Fruit fly (Drosophila melanogaster) whole organism, embryonic: Measurements from ENCODE around the gene MED14.

Experiments
- B-H2 ChIP-seq: fragments of 200-800 bp; sonication (Bioruptor generic); optimal IDR thresholded peaks from 2 replicates; lab custom pipeline; 2018; ENCODE audit warnings: missing biosample characterization, mild to moderate bottlenecking, missing genetic modification characterization
- CG10543 ChIP-seq: fragments of 200-800 bp; sonication (Bioruptor generic); optimal IDR thresholded peaks from 3 replicates; lab custom pipeline; 2017; ENCODE audit warnings: missing biosample characterization, mild to moderate bottlenecking, missing genetic modification characterization, moderate library complexity
- CG10979 ChIP-seq: fragments of 200-800 bp; sonication (Bioruptor generic); optimal IDR thresholded peaks from 2 replicates; lab custom pipeline; 2018; ENCODE audit warnings: missing biosample characterization, mild to moderate bottlenecking, missing genetic modification characterization, moderate library complexity
- CG13123 ChIP-seq: fragments of 200-800 bp; sonication (Bioruptor generic); optimal IDR thresholded peaks from 2 replicates; lab custom pipeline; 2016; ENCODE audit warnings: missing biosample characterization, missing genetic modification characterization
- CG15696 ChIP-seq: fragments of 200-800 bp; sonication (Bioruptor generic); optimal IDR thresholded peaks from 2 replicates; lab custom pipeline; 2019; ENCODE audit warnings: missing biosample characterization, mild to moderate bottlenecking, missing genetic modification characterization, moderate library complexity
- CG2129 ChIP-seq: fragments of 200-800 bp; sonication (Bioruptor generic); IDR thresholded peaks from 2 replicates; pipeline ENCODE4 v1.3.6; 2022; ENCODE audit warnings: missing biosample characterization, missing genetic modification characterization; ENCODE audit not compliant: partially characterized antibody
- CG2678 ChIP-seq: fragments of 200-800 bp; sonication (Bioruptor generic); optimal IDR thresholded peaks from 3 replicates; lab custom pipeline; 2019; ENCODE audit warnings: missing biosample characterization, mild to moderate bottlenecking, missing genetic modification characterization, moderate library complexity
- CG30020 ChIP-seq: fragments of 200-800 bp; optimal IDR thresholded peaks from 2 replicates; lab custom pipeline; 2019; ENCODE audit warnings: missing biosample characterization, mild to moderate bottlenecking, missing genetic modification characterization, moderate library complexity
- CG32772 ChIP-seq: fragments of 200-800 bp; sonication (Bioruptor generic); IDR thresholded peaks from 2 replicates; pipeline ENCODE4 v1.3.6; 2022; ENCODE audit warnings: missing biosample characterization, missing genetic modification characterization
- CG4820 ChIP-seq: fragments of 200-800 bp; sonication (Bioruptor generic); optimal IDR thresholded peaks from 3 replicates; lab custom pipeline; 2016; ENCODE audit warnings: missing biosample characterization, missing genetic modification characterization
- CG6175 ChIP-seq: fragments of 200-800 bp; sonication (Bioruptor generic); IDR thresholded peaks from 3 replicates; pipeline ENCODE4 v1.3.6; 2022; ENCODE audit warnings: missing biosample characterization, missing genetic modification characterization
- CG6254 ChIP-seq: fragments of 200-800 bp; sonication (Bioruptor generic); optimal IDR thresholded peaks from 3 replicates; lab custom pipeline; 2017; ENCODE audit warnings: mild to moderate bottlenecking, missing biosample characterization, missing genetic modification reagents, missing genetic modification characterization
- CG6654 ChIP-seq: fragments of 200-800 bp; sonication (Bioruptor generic); optimal IDR thresholded peaks from 2 replicates; lab custom pipeline; 2017; ENCODE audit warnings: missing biosample characterization, mild to moderate bottlenecking, missing genetic modification characterization
- CG7556 ChIP-seq: fragments of 200-800 bp; sonication (Bioruptor generic); optimal IDR thresholded peaks from 2 replicates; lab custom pipeline; 2017; ENCODE audit warnings: missing biosample characterization, mild to moderate bottlenecking, missing genetic modification characterization
- CG8765 ChIP-seq: fragments of 200-800 bp; sonication (Bioruptor generic); IDR thresholded peaks from 2 replicates; pipeline ENCODE4 v1.3.6; 2022; ENCODE audit warnings: missing biosample characterization, missing genetic modification characterization
- CG9797 ChIP-seq: fragments of 200-800 bp; sonication (Bioruptor generic); optimal IDR thresholded peaks from 3 replicates; lab custom pipeline; 2018; ENCODE audit warnings: missing biosample characterization, mild to moderate bottlenecking, missing genetic modification characterization
- CrebB ChIP-seq: fragments of 200-800 bp; sonication (Bioruptor generic); optimal IDR thresholded peaks from 3 replicates; lab custom pipeline; 2018; ENCODE audit warnings: missing biosample characterization, mild to moderate bottlenecking, missing genetic modification characterization
- Fer2 ChIP-seq: fragments of 200-800 bp; sonication (Bioruptor generic); optimal IDR thresholded peaks from 2 replicates; lab custom pipeline; 2018; ENCODE audit warnings: missing biosample characterization, mild to moderate bottlenecking, missing genetic modification characterization, moderate library complexity
- HLH54F ChIP-seq: fragments of 200-800 bp; sonication (Bioruptor generic); optimal IDR thresholded peaks from 3 replicates; lab custom pipeline; 2016; ENCODE audit warnings: missing biosample characterization, missing genetic modification characterization
- Hr3 ChIP-seq: fragments of 200-800 bp; sonication (Bioruptor generic); optimal IDR thresholded peaks from 3 replicates; lab custom pipeline; 2016; ENCODE audit warnings: missing biosample characterization, missing genetic modification characterization
- Hr78 ChIP-seq, 2 experiments: fragments of 200-800 bp in 1 of 2; fragments of >200 bp in 1 of 2; sonication (Bioruptor generic) in 1 of 2; optimal IDR thresholded peaks; 2 replicates each; lab custom pipeline; 2017 to 2019; ENCODE audit warnings: missing biosample characterization in 2 of 2, missing genetic modification characterization in 2 of 2, mild to moderate bottlenecking in 1 of 2, moderate library complexity in 1 of 2
- Jarid2 ChIP-seq: fragments of 200-800 bp; sonication (Bioruptor generic); optimal IDR thresholded peaks from 3 replicates; lab custom pipeline; 2017; ENCODE audit warnings: mild to moderate bottlenecking, missing biosample characterization, missing genetic modification reagents, missing genetic modification characterization
- Kr ChIP-seq: fragments of 200-800 bp; sonication (Bioruptor generic); optimal IDR thresholded peaks from 2 replicates; lab custom pipeline; 2017; ENCODE audit warnings: missing biosample characterization, mild to moderate bottlenecking, missing genetic modification characterization
- Mad ChIP-seq: fragments of 200-800 bp; sonication (Bioruptor generic); optimal IDR thresholded peaks from 2 replicates; lab custom pipeline; 2016; ENCODE audit warnings: missing biosample characterization, missing genetic modification characterization
- Neu2 ChIP-seq: fragments of 200-800 bp; sonication (Bioruptor generic); optimal IDR thresholded peaks from 3 replicates; lab custom pipeline; 2016; ENCODE audit warnings: missing biosample characterization, missing genetic modification characterization, borderline replicate concordance
- Oaz ChIP-seq: fragments of 200-800 bp; sonication (Bioruptor generic); IDR thresholded peaks from 2 replicates; pipeline ENCODE4 v1.3.6; 2022; ENCODE audit warnings: missing biosample characterization, missing genetic modification characterization
- Oli ChIP-seq: fragments of 200-800 bp; sonication (Bioruptor generic); optimal IDR thresholded peaks from 2 replicates; lab custom pipeline; 2018; ENCODE audit warnings: missing biosample characterization, mild to moderate bottlenecking, missing genetic modification characterization, moderate library complexity
- Sry-δ ChIP-seq: fragments of 200-800 bp; sonication (Bioruptor generic); optimal IDR thresholded peaks from 2 replicates; lab custom pipeline; 2016; ENCODE audit warnings: missing biosample characterization, missing genetic modification characterization
- Tbp ChIP-seq: fragments of >200 bp; optimal IDR thresholded peaks from 2 replicates; lab custom pipeline; 2018; ENCODE audit warnings: missing biosample characterization, missing genetic modification characterization
- Xrp1 ChIP-seq: fragments of 200-800 bp; sonication (Bioruptor generic); IDR thresholded peaks from 2 replicates; pipeline ENCODE4 v1.3.6; 2022; ENCODE audit warnings: missing biosample characterization, missing genetic modification characterization
- ap ChIP-seq: fragments of 200-800 bp; sonication (Bioruptor generic); IDR thresholded peaks from 2 replicates; pipeline ENCODE4 v1.3.6; 2022; ENCODE audit warnings: missing biosample characterization, missing genetic modification characterization
- bsh ChIP-seq, 2 experiments: fragments of 200-800 bp; sonication (Bioruptor generic); optimal IDR thresholded peaks; 2 replicates each; lab custom pipeline; 2017 to 2018; ENCODE audit warnings: mild to moderate bottlenecking in 2 of 2, missing biosample characterization in 2 of 2, missing genetic modification characterization in 2 of 2, moderate library complexity in 1 of 2
- cg ChIP-seq: fragments of 200-800 bp; sonication (Bioruptor generic); optimal IDR thresholded peaks from 3 replicates; lab custom pipeline; 2019; ENCODE audit warnings: missing biosample characterization, mild to moderate bottlenecking, missing genetic modification characterization, moderate library complexity
- crc ChIP-seq: fragments of 200-800 bp; sonication (Bioruptor generic); optimal IDR thresholded peaks from 2 replicates; lab custom pipeline; 2016; ENCODE audit warnings: missing biosample characterization, missing genetic modification characterization
- disco-r ChIP-seq: fragments of 200-800 bp; sonication (Bioruptor generic); optimal IDR thresholded peaks from 2 replicates; lab custom pipeline; 2016; ENCODE audit warnings: missing biosample characterization, missing genetic modification characterization
- eve ChIP-seq, 2 experiments: fragments of >200 bp; optimal IDR thresholded peaks; 2 replicates each; lab custom pipeline; 2017; ENCODE audit warnings: missing biosample characterization in 2 of 2, missing genetic modification characterization in 2 of 2
- fru ChIP-seq: fragments of >200 bp; optimal IDR thresholded peaks from 2 replicates; lab custom pipeline; 2017
- gem ChIP-seq: fragments of 200-800 bp; sonication (Bioruptor generic); optimal IDR thresholded peaks from 2 replicates; lab custom pipeline; 2019; ENCODE audit warnings: missing biosample characterization, mild to moderate bottlenecking, missing genetic modification characterization, moderate library complexity
- jigr1 ChIP-seq: fragments of 200-800 bp; sonication (Bioruptor generic); IDR thresholded peaks from 3 replicates; pipeline ENCODE4 v1.3.6; 2022; ENCODE audit warnings: missing biosample characterization, missing genetic modification characterization
- jing ChIP-seq: fragments of 200-800 bp; sonication (Bioruptor generic); optimal IDR thresholded peaks from 2 replicates; lab custom pipeline; 2018; ENCODE audit warnings: missing biosample characterization, mild to moderate bottlenecking, missing genetic modification characterization
- jumu ChIP-seq: fragments of 200-800 bp; sonication (Bioruptor generic); optimal IDR thresholded peaks from 3 replicates; lab custom pipeline; 2016; ENCODE audit warnings: missing biosample characterization, missing genetic modification characterization
- lola ChIP-seq, 3 experiments: fragments of >200 bp in 2 of 3; fragments of 200-800 bp in 1 of 3; sonication (Bioruptor generic) in 1 of 3; optimal IDR thresholded peaks; 2 replicates each; lab custom pipeline; 2017 to 2019; ENCODE audit warnings: missing biosample characterization in 3 of 3, missing genetic modification characterization in 3 of 3, mild to moderate bottlenecking in 1 of 3, moderate library complexity in 1 of 3
- nerfin-1 ChIP-seq: fragments of 200-800 bp; sonication (Bioruptor generic); optimal IDR thresholded peaks from 3 replicates; lab custom pipeline; 2019; ENCODE audit warnings: missing biosample characterization, mild to moderate bottlenecking, missing genetic modification characterization, moderate library complexity
- onecut ChIP-seq: fragments of 200-800 bp; sonication (Bioruptor generic); IDR thresholded peaks from 2 replicates; pipeline ENCODE4 v1.3.6; 2022; ENCODE audit warnings: missing biosample characterization, missing genetic modification characterization
- pros ChIP-seq: fragments of 200-800 bp; sonication (Bioruptor generic); optimal IDR thresholded peaks from 3 replicates; lab custom pipeline; 2019; ENCODE audit warnings: missing biosample characterization, mild to moderate bottlenecking, missing genetic modification characterization, moderate library complexity
- sc ChIP-seq, 3 experiments: fragments of >200 bp in 2 of 3; fragments of 200-800 bp in 1 of 3; sonication (Bioruptor generic) in 1 of 3; optimal IDR thresholded peaks; 2 replicates in 2 of 3; 3 replicates in 1 of 3; lab custom pipeline; 2017; ENCODE audit warnings: mild to moderate bottlenecking in 1 of 3, missing biosample characterization in 1 of 3, missing genetic modification characterization in 1 of 3, missing genetic modification reagents in 1 of 3
- sima ChIP-seq: fragments of 200-800 bp; sonication (Bioruptor generic); optimal IDR thresholded peaks from 2 replicates; lab custom pipeline; 2016; ENCODE audit warnings: missing biosample characterization, missing genetic modification characterization
- usp ChIP-seq: fragments of >200 bp; optimal IDR thresholded peaks from 2 replicates; lab custom pipeline; 2017; ENCODE audit warnings: missing biosample characterization, missing genetic modification characterization

The MED14 gene

dm6 chr3L:627819-628601 is 35.0 kb downstream of the MED14 start (continued):
- TF ChIP-seq disco-r (GFP tag; lab: Kevin White, UChicago), result no peak
- TF ChIP-seq Tbp, result no peak
- TF ChIP-seq Mad (GFP tag; lab: Kevin White, UChicago), result no peak
- peak; percentile 36 for TF ChIP-seq jumu
- TF ChIP-seq CG2678, result peak; percentile 30
- no peak for TF ChIP-seq fru
- TF ChIP-seq CG30020, result no peak
- TF ChIP-seq usp (GFP tag; lab: Kevin White, UChicago), result no peak
- TF ChIP-seq CG10543 (GFP tag; lab: Kevin White, UChicago), result peak; percentile 100
- no peak for TF ChIP-seq Oaz (GFP tag; lab: Robert Waterston, UW)
- TF ChIP-seq B-H2 (GFP tag; lab: Kevin White, UChicago), result peak; percentile 76
- TF ChIP-seq CG6175, result peak; percentile 93
- TF ChIP-seq Sry-δ (GFP tag; lab: Kevin White, UChicago), result no peak
- peak; percentile 54 for TF ChIP-seq nerfin-1
- TF ChIP-seq lola (GFP tag; optimal IDR thresholded peaks at IDR 0.05; lab: Kevin White, UChicago), result peak in 2 of 3 experiments; percentile 33 to 84
- no peak for TF ChIP-seq sc (optimal IDR thresholded peaks at IDR 0.05; lab: Kevin White, UChicago)
- TF ChIP-seq sc (GFP tag; optimal IDR thresholded peaks at IDR 0.05; lab: Kevin White, UChicago), result no peak
- peak; percentile 54 for TF ChIP-seq gem (tag; lab: Kevin White, UChicago)
- TF ChIP-seq jing, result no peak
- TF ChIP-seq eve (GFP tag; optimal IDR thresholded peaks at IDR 0.05; lab: Kevin White, UChicago), result no peak
- no peak for TF ChIP-seq CG13123 (GFP tag; lab: Kevin White, UChicago)
- TF ChIP-seq Xrp1 (GFP tag; lab: Robert Waterston, UW), result peak; percentile 55
- TF ChIP-seq Oli (tag; lab: Kevin White, UChicago), result peak; percentile 29
- TF ChIP-seq CG15696 (tag; lab: Kevin White, UChicago), result no peak
- no peak for TF ChIP-seq CG4820 (GFP tag; lab: Kevin White, UChicago)
- no peak for TF ChIP-seq CG6654
- no peak for TF ChIP-seq onecut
- peak; percentile 56 for TF ChIP-seq CG9797
- peak; percentile 9; the same call in 1 of the 3 replicates for TF ChIP-seq jigr1 (GFP tag; lab: Robert Waterston, UW)
- peak; percentile 59 for TF ChIP-seq CG32772
- no peak for TF ChIP-seq CG10979 (tag; lab: Kevin White, UChicago)
- no peak for TF ChIP-seq Kr (GFP tag; lab: Kevin White, UChicago)
- TF ChIP-seq CG8765 (GFP tag; lab: Robert Waterston, UW), result peak; percentile 8; the same call in 1 of the 2 replicates
- no peak for TF ChIP-seq Neu2 (GFP tag; lab: Kevin White, UChicago)
- peak; percentile 80 for TF ChIP-seq pros
- TF ChIP-seq Jarid2 (GFP tag; lab: Kevin White, UChicago), result peak; percentile 96
- TF ChIP-seq CG2129 (GFP tag; lab: Robert Waterston, UW), result no peak
- no peak for TF ChIP-seq CG7556 (GFP tag; lab: Kevin White, UChicago)
- no peak for TF ChIP-seq sima (GFP tag; lab: Kevin White, UChicago)
- no peak for TF ChIP-seq crc (GFP tag; lab: Kevin White, UChicago)
- no peak for TF ChIP-seq Fer2 (tag; lab: Kevin White, UChicago)
- TF ChIP-seq HLH54F, result peak; percentile 60
- no peak for TF ChIP-seq CG6254
- TF ChIP-seq bsh (GFP tag; optimal IDR thresholded peaks at IDR 0.05; lab: Kevin White, UChicago), result peak; percentile 44 to 47
- no peak for TF ChIP-seq Hr3 (GFP tag; lab: Kevin White, UChicago)
- 0 out of 2 replicates have a peak, but pooled peaks have one; percentile 33 for TF ChIP-seq ap (GFP tag; lab: Robert Waterston, UW)
- TF ChIP-seq CrebB (tag; lab: Kevin White, UChicago), result peak; percentile 70
- TF ChIP-seq cg (GFP tag; lab: Kevin White, UChicago), result peak; percentile 100
- peak in 1 of 2 experiments; percentile 83 for TF ChIP-seq Hr78 (GFP tag; optimal IDR thresholded peaks at IDR 0.05; lab: Kevin White, UChicago)
